Fruit fly (Drosophila melanogaster) whole organism: ENCODE measurements around the gene CG6893.

Source experiments
- CG8478 ChIP-seq: fragments of >200 bp; optimal IDR thresholded peaks from 2 replicates; lab custom pipeline; 2018; ENCODE audit warnings: inconsistent platforms
- Dll ChIP-seq: fragments of >200 bp; optimal IDR thresholded peaks from 2 replicates; lab custom pipeline; 2017
- EcR ChIP-seq, 2 experiments: fragments of >200 bp; optimal IDR thresholded peaks; 2 replicates each; lab custom pipeline; 2017; ENCODE audit warnings: missing biosample characterization in 2 of 2, missing genetic modification characterization in 2 of 2, missing genetic modification reagents in 2 of 2
- psq ChIP-seq: fragments of >200 bp; optimal IDR thresholded peaks from 2 replicates; lab custom pipeline; 2017
- usp ChIP-seq: fragments of >200 bp; optimal IDR thresholded peaks from 2 replicates; lab custom pipeline; 2017; ENCODE audit warnings: missing biosample characterization, missing genetic modification characterization, mixed read lengths

- TF ChIP-seq Dll = no peak
- TF ChIP-seq usp (GFP tag; lab: Kevin White, UChicago) = no peak
- no peak for TF ChIP-seq CG8478 (lab: Kevin White, UChicago)
- TF ChIP-seq psq = no peak
- TF ChIP-seq EcR (GFP tag; optimal IDR thresholded peaks at IDR 0.05; lab: Kevin White, UChicago) = no peak
These were observed 49.0 kb downstream of the CG6893 start for dm6 chr3L:18742935-18743466.
